Worm (Caenorhabditis elegans) whole organism, mixed stage, embryonic: ENCODE data around the gene npax-1.

Source experiments
- M03D4.4 ChIP-seq: sonication (generic microtip); optimal IDR thresholded peaks from 2 replicates; lab custom pipeline; 2017; ENCODE audit warnings: mild to moderate bottlenecking, missing genetic modification characterization, missing compliant biosample characterization
- blmp-1 ChIP-seq: fragments of 150-350 bp; optimal IDR thresholded peaks from 2 replicates; lab custom pipeline; 2014; ENCODE audit warnings: missing biosample characterization, missing genetic modification characterization
- ceh-39 ChIP-seq: fragments of 150-350 bp; optimal IDR thresholded peaks from 2 replicates; lab custom pipeline; 2014; ENCODE audit warnings: missing biosample characterization, missing genetic modification characterization
- ceh-43 ChIP-seq: fragments of 200-800 bp; sonication (Bioruptor generic); optimal IDR thresholded peaks from 2 replicates; lab custom pipeline; 2018; ENCODE audit warnings: mild to moderate bottlenecking, missing genetic modification characterization, moderate library complexity, missing compliant biosample characterization
- ceh-83 ChIP-seq: fragments of 200-800 bp; sonication (Bioruptor generic); optimal IDR thresholded peaks from 2 replicates; lab custom pipeline; 2018; ENCODE audit warnings: mild to moderate bottlenecking, missing genetic modification characterization, missing compliant biosample characterization
- cnd-1 ChIP-seq: fragments of 200-800 bp; sonication (Bioruptor generic); optimal IDR thresholded peaks from 2 replicates; lab custom pipeline; 2018; ENCODE audit warnings: mild to moderate bottlenecking, missing genetic modification characterization, missing compliant biosample characterization
- drap-1 ChIP-seq: fragments of 200-800 bp; sonication (Bioruptor generic); optimal IDR thresholded peaks from 3 replicates; lab custom pipeline; 2018; ENCODE audit warnings: mild to moderate bottlenecking, missing genetic modification characterization, missing compliant biosample characterization
- elt-1 ChIP-seq: sonication (generic microtip); optimal IDR thresholded peaks from 2 replicates; lab custom pipeline; 2017; ENCODE audit warnings: missing genetic modification characterization, mild to moderate bottlenecking, missing compliant biosample characterization, antibody characterized with exemption, moderate library complexity, borderline replicate concordance; ENCODE audit not compliant: insufficient read depth
- elt-3 ChIP-seq: fragments of 150-350 bp; optimal IDR thresholded peaks from 2 replicates; lab custom pipeline; 2014; ENCODE audit warnings: missing biosample characterization, missing genetic modification characterization
- flh-1 ChIP-seq: fragments of 200-800 bp; sonication (Bioruptor generic); optimal IDR thresholded peaks from 2 replicates; lab custom pipeline; 2018; ENCODE audit warnings: mild to moderate bottlenecking, missing genetic modification characterization, moderate library complexity, missing compliant biosample characterization
- ham-2 ChIP-seq: fragments of 200-800 bp; sonication (Bioruptor generic); optimal IDR thresholded peaks from 2 replicates; lab custom pipeline; 2018; ENCODE audit warnings: mild to moderate bottlenecking, missing genetic modification characterization, missing compliant biosample characterization
- hlh-1 ChIP-seq: fragments of 150-350 bp; optimal IDR thresholded peaks from 2 replicates; lab custom pipeline; 2014; ENCODE audit warnings: missing biosample characterization, missing genetic modification reagents, missing genetic modification characterization
- lin-13 ChIP-seq: fragments of 150-350 bp; optimal IDR thresholded peaks from 2 replicates; lab custom pipeline; 2014; ENCODE audit warnings: missing biosample characterization, missing genetic modification characterization
- lin-32 ChIP-seq: fragments of 200-800 bp; sonication (Bioruptor generic); optimal IDR thresholded peaks from 2 replicates; lab custom pipeline; 2018; ENCODE audit warnings: mild to moderate bottlenecking, missing genetic modification characterization, missing compliant biosample characterization
- lsy-2 ChIP-seq: fragments of 150-350 bp; optimal IDR thresholded peaks from 2 replicates; lab custom pipeline; 2014; ENCODE audit warnings: missing biosample characterization, missing genetic modification characterization
- mab-5 ChIP-seq: fragments of 150-350 bp; optimal IDR thresholded peaks from 2 replicates; lab custom pipeline; 2014; ENCODE audit warnings: missing biosample characterization, missing genetic modification characterization
- mep-1 ChIP-seq: fragments of 150-350 bp; optimal IDR thresholded peaks from 2 replicates; lab custom pipeline; 2017; ENCODE audit warnings: missing biosample characterization, missing genetic modification reagents, missing genetic modification characterization, inconsistent platforms
- mls-2 ChIP-seq: sonication (generic microtip); optimal IDR thresholded peaks from 2 replicates; lab custom pipeline; 2016; ENCODE audit warnings: mild to moderate bottlenecking, missing genetic modification characterization, moderate library complexity, missing compliant biosample characterization
- nhr-12 ChIP-seq: fragments of 150-350 bp; optimal IDR thresholded peaks from 2 replicates; lab custom pipeline; 2014; ENCODE audit warnings: missing biosample characterization, missing genetic modification characterization
- nhr-2 ChIP-seq: fragments of 150-350 bp; optimal IDR thresholded peaks from 2 replicates; lab custom pipeline; 2014; ENCODE audit warnings: missing biosample characterization, missing genetic modification characterization
- nhr-237 ChIP-seq: fragments of 150-350 bp; optimal IDR thresholded peaks from 2 replicates; lab custom pipeline; 2014; ENCODE audit warnings: missing biosample characterization, missing genetic modification characterization
- nhr-28 ChIP-seq: fragments of 150-350 bp; optimal IDR thresholded peaks from 2 replicates; lab custom pipeline; 2014; ENCODE audit warnings: missing biosample characterization, missing genetic modification characterization
- nhr-76 ChIP-seq: sonication (generic microtip); optimal IDR thresholded peaks from 2 replicates; lab custom pipeline; 2017; ENCODE audit warnings: missing biosample characterization, missing genetic modification characterization
- pha-4 ChIP-seq: fragments of 150-350 bp; optimal IDR thresholded peaks from 2 replicates; lab custom pipeline; 2018; ENCODE audit warnings: missing biosample characterization, missing genetic modification reagents, missing genetic modification characterization
- sem-2 ChIP-seq: fragments of 200-800 bp; sonication (Bioruptor generic); optimal IDR thresholded peaks from 2 replicates; lab custom pipeline; 2018; ENCODE audit warnings: mild to moderate bottlenecking, missing genetic modification characterization, missing compliant biosample characterization
- snpc-4 ChIP-seq: fragments of 150-350 bp; optimal IDR thresholded peaks from 2 replicates; lab custom pipeline; 2014; ENCODE audit warnings: missing biosample characterization, missing genetic modification characterization
- tbx-8 ChIP-seq: fragments of 200-800 bp; sonication (Bioruptor generic); optimal IDR thresholded peaks from 2 replicates; lab custom pipeline; 2018; ENCODE audit warnings: mild to moderate bottlenecking, missing genetic modification characterization, moderate library complexity, missing compliant biosample characterization
- unc-120 ChIP-seq: sonication (generic microtip); optimal IDR thresholded peaks from 2 replicates; lab custom pipeline; 2017; ENCODE audit warnings: missing genetic modification characterization, missing compliant biosample characterization; ENCODE audit not compliant: poor library complexity, severe bottlenecking
- unc-39 ChIP-seq: fragments of 150-350 bp; optimal IDR thresholded peaks from 2 replicates; lab custom pipeline; 2014; ENCODE audit warnings: missing biosample characterization, missing genetic modification characterization
- unc-62 ChIP-seq: fragments of 150-350 bp; optimal IDR thresholded peaks from 2 replicates; lab custom pipeline; 2014; ENCODE audit warnings: missing biosample characterization, missing genetic modification reagents, missing genetic modification characterization
- zip-8 ChIP-seq: fragments of 150-350 bp; optimal IDR thresholded peaks from 2 replicates; lab custom pipeline; 2014; ENCODE audit warnings: missing biosample characterization, missing genetic modification characterization
- ztf-11 ChIP-seq: fragments of 150-350 bp; optimal IDR thresholded peaks from 2 replicates; lab custom pipeline; 2014; ENCODE audit warnings: missing biosample characterization, missing genetic modification characterization

Gene npax-1

ce11 chrII:7319471-7319870, 11.7 kb downstream of the npax-1 start:
- no peak for TF ChIP-seq mab-5 (tag; lab: Kevin White, UChicago)
- no peak for TF ChIP-seq mls-2 (tag; lab: Kevin White, UChicago)
- no peak for TF ChIP-seq drap-1 (GFP tag; lab: Kevin White, UChicago)
- no peak for TF ChIP-seq flh-1
- no peak for TF ChIP-seq lin-13 (tag; lab: Kevin White, UChicago)
- no peak for TF ChIP-seq mep-1
- TF ChIP-seq ceh-43 (GFP tag; lab: Kevin White, UChicago): no peak
- TF ChIP-seq sem-2: no peak
- TF ChIP-seq tbx-8 (GFP tag; lab: Kevin White, UChicago): no peak
- no peak for TF ChIP-seq lin-32
- TF ChIP-seq elt-1 (tag; lab: Kevin White, UChicago): no peak

DNA sequence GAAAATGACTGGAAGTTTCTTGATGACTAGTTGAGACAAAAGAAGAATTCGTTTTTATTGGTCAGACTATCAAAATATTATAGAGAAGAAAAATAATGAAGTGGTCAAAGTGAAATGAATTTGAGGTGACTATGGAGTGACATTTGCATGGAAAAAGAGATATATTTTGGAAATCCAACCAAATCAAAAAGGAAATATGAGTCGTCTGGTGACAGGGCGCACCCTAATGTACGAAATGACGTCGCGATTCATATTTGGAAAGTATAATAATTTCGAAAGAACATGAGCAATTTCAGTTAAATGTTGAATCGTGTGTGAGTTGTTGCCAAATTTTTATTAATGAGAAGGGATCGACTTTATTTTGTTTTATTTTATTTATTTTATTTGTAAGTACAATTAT, 13.7 kb downstream of the npax-1 start, which contains the start of gene F21D12.2:
Gene F21D12.2, plus strand, starts transcription at position 301 of the 400 bp plus-strand sequence.
- no peak for TF ChIP-seq ceh-83
- TF ChIP-seq hlh-1 (tag; lab: Kevin White, UChicago): no peak
- TF ChIP-seq blmp-1 (tag; lab: Kevin White, UChicago): no peak
- TF ChIP-seq flh-1: no peak
- no peak for TF ChIP-seq unc-39
- no peak for TF ChIP-seq tbx-8 (GFP tag; lab: Kevin White, UChicago)
- TF ChIP-seq nhr-12 (tag; lab: Kevin White, UChicago): no peak
- TF ChIP-seq mep-1: no peak
- no peak for TF ChIP-seq nhr-28 (tag; lab: Kevin White, UChicago)
- TF ChIP-seq nhr-237: no peak
- TF ChIP-seq M03D4.4 (tag; lab: Kevin White, UChicago): no peak
- TF ChIP-seq unc-62: no peak

DNA sequence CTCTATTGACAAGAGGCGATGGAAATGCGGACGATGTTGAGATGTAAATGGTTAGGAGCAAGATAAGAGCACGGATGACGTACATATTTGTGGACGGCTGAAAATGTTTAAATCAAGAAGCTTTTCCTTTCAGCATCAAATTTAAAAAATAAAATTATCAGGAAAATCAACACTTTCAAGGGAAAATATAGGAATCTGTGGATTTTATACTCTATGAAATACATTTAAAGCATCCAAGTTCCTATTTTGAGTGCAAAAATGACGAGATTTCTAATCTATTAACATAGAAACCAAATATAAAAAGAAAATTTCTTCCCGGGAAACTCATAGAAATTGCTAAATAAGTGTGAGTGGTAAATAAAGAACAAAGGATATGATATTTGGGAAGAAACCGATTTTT, 17.0 kb downstream of the npax-1 start, which contains the start of gene F45E12.6:
Gene F45E12.6, minus strand, starts transcription at position 101 of the 400 bp plus-strand sequence.
- TF ChIP-seq cnd-1 (tag; lab: Kevin White, UChicago) (no peak), unc-39 (no peak), nhr-76 (no peak), hlh-1 (tag; lab: Kevin White, UChicago) (no peak), snpc-4 (no peak), ceh-83 (no peak), ceh-43 (GFP tag; lab: Kevin White, UChicago) (no peak), elt-1 (tag; lab: Kevin White, UChicago) (no peak), ztf-11 (tag; lab: Kevin White, UChicago) (no peak), mls-2 (tag; lab: Kevin White, UChicago) (no peak), drap-1 (GFP tag; lab: Kevin White, UChicago) (no peak), flh-1 (no peak), ham-2 (GFP tag; lab: Kevin White, UChicago) (no peak)

- TF ChIP-seq ham-2 (GFP tag; lab: Kevin White, UChicago) (no peak), ceh-83 (no peak), lin-32 (no peak), elt-3 (tag; lab: Kevin White, UChicago) (no peak), unc-120 (tag; lab: Kevin White, UChicago) (no peak), mls-2 (tag; lab: Kevin White, UChicago) (no peak), pha-4 (tag; lab: Kevin White, UChicago) (no peak), lsy-2 (tag; lab: Kevin White, UChicago) (no peak), sem-2 (no peak), nhr-2 (no peak), M03D4.4 (tag; lab: Kevin White, UChicago) (no peak), zip-8 (tag; lab: Kevin White, UChicago) (no peak), nhr-76 (no peak), lin-13 (tag; lab: Kevin White, UChicago) (no peak), elt-1 (tag; lab: Kevin White, UChicago) (no peak), hlh-1 (tag; lab: Kevin White, UChicago) (no peak), mab-5 (tag; lab: Kevin White, UChicago) (no peak), ceh-39 (no peak)
- TF ChIP-seq, all 35 proteins: peak for 0
These were observed 21.1 kb downstream of the npax-1 start, which contains the start of the genes F45E12.5 and cnep-1 for ce11 chrII:7310023-7310422. Gene F45E12.5 (minus strand): TSS chrII:7310115. Gene cnep-1 (plus strand): TSS chrII:7310348.

- TF ChIP-seq drap-1 (GFP tag; lab: Kevin White, UChicago) (no peak), zip-8 (tag; lab: Kevin White, UChicago) (peak; percentile 37)
- TF ChIP-seq, all 35 proteins: peak for 1
These were observed 25.6 kb downstream of the npax-1 start, which contains the start of gene brf-1 for ce11 chrII:7305558-7305957. Gene brf-1 (plus strand): TSS chrII:7305858.
